Worm (Caenorhabditis elegans) whole organism, young adult: ENCODE measurements around the gene Y54F10BM.3.
A peak's percentile ranks its signal among the peaks of the same experiment; 100 is the strongest.

Experiments used
- C17E4.6 ChIP-seq: fragments of 200-800 bp; sonication (Bioruptor generic); IDR thresholded peaks from 2 replicates; pipeline ENCODE4 v1.3.6; 2022; ENCODE audit warnings: missing genetic modification reagents, missing genetic modification characterization, missing compliant biosample characterization
- F37B4.10 ChIP-seq: fragments of 200-800 bp; sonication (Bioruptor generic); IDR thresholded peaks from 2 replicates; pipeline ENCODE4 v1.3.6; 2022; ENCODE audit warnings: missing genetic modification characterization, missing compliant biosample characterization
- F39B2.1 ChIP-seq: fragments of 200-800 bp; sonication (Bioruptor generic); IDR thresholded peaks from 2 replicates; pipeline ENCODE4 v1.3.6; 2022; ENCODE audit warnings: missing genetic modification reagents, missing genetic modification characterization, missing compliant biosample characterization
- F52B5.7 ChIP-seq: sonication (generic microtip); optimal IDR thresholded peaks from 2 replicates; lab custom pipeline; 2016; ENCODE audit warnings: mild to moderate bottlenecking, missing genetic modification characterization, missing compliant biosample characterization
- F57A8.1 ChIP-seq: fragments of 200-800 bp; sonication (Bioruptor generic); optimal IDR thresholded peaks from 2 replicates; lab custom pipeline; 2018; ENCODE audit warnings: mild to moderate bottlenecking, missing genetic modification characterization, moderate library complexity, missing compliant biosample characterization
- Y79H2A.3 ChIP-seq: fragments of 200-800 bp; sonication (Bioruptor generic); conservative IDR thresholded peaks from 2 replicates; pipeline ENCODE4 v1.3.6; 2022; ENCODE audit warnings: missing genetic modification reagents, missing genetic modification characterization, missing compliant biosample characterization
- ZK185.1 ChIP-seq: sonication (generic microtip); optimal IDR thresholded peaks from 2 replicates; lab custom pipeline; 2016; ENCODE audit warnings: mild to moderate bottlenecking, missing genetic modification characterization, missing compliant biosample characterization; ENCODE audit not compliant: poor library complexity, severe bottlenecking
- ama-1 ChIP-seq, 3 experiments: fragments of 150-350 bp in 1 of 3; sonication (generic microtip) in 2 of 3; optimal IDR thresholded peaks; 2 replicates each; lab custom pipeline; 2014 to 2018; ENCODE audit warnings: missing biosample characterization in 2 of 3, missing genetic modification characterization in 2 of 3, missing genetic modification reagents in 2 of 3
- cebp-1 ChIP-seq, 2 experiments: fragments of 200-800 bp in 1 of 2; sonication (Bioruptor generic) in 1 of 2; sonication (generic microtip) in 1 of 2; IDR thresholded peaks in 1 of 2; optimal IDR thresholded peaks in 1 of 2; 2 replicates each; pipeline versions ENCODE4 v1.3.6 to Lab custom; 2017 to 2022; ENCODE audit warnings: missing compliant biosample characterization in 2 of 2, missing genetic modification characterization in 2 of 2, mild to moderate bottlenecking in 1 of 2, missing genetic modification reagents in 1 of 2, moderate library complexity in 1 of 2
- ceh-100 ChIP-seq: fragments of 200-800 bp; sonication (Bioruptor generic); IDR thresholded peaks from 2 replicates; pipeline ENCODE4 v1.3.6; 2022; ENCODE audit warnings: missing genetic modification reagents, missing genetic modification characterization, missing compliant biosample characterization
- ceh-79 ChIP-seq: sonication (generic microtip); optimal IDR thresholded peaks from 2 replicates; lab custom pipeline; 2017; ENCODE audit warnings: mild to moderate bottlenecking, missing genetic modification characterization, missing compliant biosample characterization
- ceh-91 ChIP-seq: fragments of 200-800 bp; sonication (Bioruptor generic); IDR thresholded peaks from 2 replicates; pipeline ENCODE4 v1.3.6; 2022; ENCODE audit warnings: missing genetic modification reagents, missing genetic modification characterization, missing compliant biosample characterization
- dpl-1 ChIP-seq: fragments of 150-350 bp; optimal IDR thresholded peaks from 2 replicates; lab custom pipeline; 2014; ENCODE audit warnings: missing biosample characterization, missing genetic modification reagents, missing genetic modification characterization
- efl-1 ChIP-seq: fragments of 150-350 bp; optimal IDR thresholded peaks from 2 replicates; lab custom pipeline; 2014; ENCODE audit warnings: missing biosample characterization, missing genetic modification reagents, missing genetic modification characterization
- egrh-3 ChIP-seq: fragments of 200-800 bp; sonication (Bioruptor generic); IDR thresholded peaks from 2 replicates; pipeline ENCODE4 v1.3.6; 2022; ENCODE audit warnings: missing genetic modification reagents, missing genetic modification characterization, missing compliant biosample characterization
- hlh-26 ChIP-seq: fragments of 200-800 bp; sonication (Bioruptor generic); conservative IDR thresholded peaks from 2 replicates; pipeline ENCODE4 v1.3.6; 2022; ENCODE audit warnings: missing genetic modification reagents, missing genetic modification characterization, missing compliant biosample characterization
- lag-1 ChIP-seq: fragments of 200-800 bp; sonication (Bioruptor generic); IDR thresholded peaks from 2 replicates; pipeline ENCODE4 v1.3.6; 2022; ENCODE audit warnings: missing genetic modification reagents, missing genetic modification characterization, missing compliant biosample characterization
- let-526 ChIP-seq: fragments of 200-800 bp; sonication (Bioruptor generic); IDR thresholded peaks from 2 replicates; pipeline ENCODE4 v1.3.6; 2022; ENCODE audit warnings: missing genetic modification reagents, missing genetic modification characterization, missing compliant biosample characterization
- lsl-1 ChIP-seq: fragments of 200-800 bp; sonication (Bioruptor generic); optimal IDR thresholded peaks from 2 replicates; lab custom pipeline; 2018; ENCODE audit warnings: mild to moderate bottlenecking, missing genetic modification characterization, moderate library complexity, missing compliant biosample characterization
- nfyb-1 ChIP-seq: fragments of 200-800 bp; sonication (Bioruptor generic); IDR thresholded peaks from 2 replicates; pipeline ENCODE4 v1.3.6; 2022; ENCODE audit warnings: missing genetic modification reagents, missing genetic modification characterization, missing compliant biosample characterization
- nhr-90 ChIP-seq: sonication (generic microtip); optimal IDR thresholded peaks from 2 replicates; lab custom pipeline; 2016; ENCODE audit warnings: missing genotype, mild to moderate bottlenecking, missing genetic modification characterization, missing compliant biosample characterization
- rec-8 ChIP-seq, 2 experiments: sonication (generic microtip); optimal IDR thresholded peaks; 2 replicates each; lab custom pipeline; 2016; ENCODE audit warnings: mild to moderate bottlenecking in 2 of 2, missing genetic modification characterization in 2 of 2, missing genetic modification reagents in 2 of 2, missing genotype in 2 of 2, missing biosample characterization in 1 of 2, missing compliant biosample characterization in 1 of 2, moderate library complexity in 1 of 2
- snpc-1.1 ChIP-seq: sonication (generic microtip); optimal IDR thresholded peaks from 2 replicates; lab custom pipeline; 2017; ENCODE audit warnings: missing genetic modification characterization, mild to moderate bottlenecking, missing compliant biosample characterization, antibody characterized with exemption, moderate library complexity, missing genotype, missing genetic modification reagents; ENCODE audit not compliant: insufficient read depth
- snpc-4 ChIP-seq, 5 experiments: fragments of 150-350 bp in 1 of 5; sonication (generic microtip) in 4 of 5; optimal IDR thresholded peaks; 2 replicates each; lab custom pipeline; 2014 to 2018; ENCODE audit warnings: missing genetic modification characterization in 5 of 5, missing biosample characterization in 3 of 5, antibody characterized with exemption in 2 of 5, mild to moderate bottlenecking in 2 of 5, missing compliant biosample characterization in 2 of 5, missing genotype in 2 of 5, moderate library complexity in 2 of 5, missing genetic modification reagents in 1 of 5
- tbp1 ChIP-seq: fragments of 200-800 bp; sonication (Bioruptor generic); optimal IDR thresholded peaks from 2 replicates; lab custom pipeline; 2018; ENCODE audit warnings: mild to moderate bottlenecking, missing genetic modification characterization, missing compliant biosample characterization
- tlf-1 ChIP-seq: fragments of 200-800 bp; sonication (Bioruptor generic); optimal IDR thresholded peaks from 2 replicates; lab custom pipeline; 2018; ENCODE audit warnings: mild to moderate bottlenecking, missing genetic modification characterization, missing compliant biosample characterization
- zfh-2 ChIP-seq: fragments of 200-800 bp; sonication (Bioruptor generic); conservative IDR thresholded peaks from 2 replicates; pipeline ENCODE4 v1.3.6; 2022; ENCODE audit warnings: missing genetic modification reagents, missing genetic modification characterization, missing compliant biosample characterization
- ztf-25 ChIP-seq: fragments of 200-800 bp; sonication (Bioruptor generic); IDR thresholded peaks from 2 replicates; pipeline ENCODE4 v1.3.6; 2022; ENCODE audit warnings: missing genetic modification reagents, missing genetic modification characterization, missing compliant biosample characterization
- ztf-6 ChIP-seq: fragments of 200-800 bp; sonication (Bioruptor generic); IDR thresholded peaks from 2 replicates; pipeline ENCODE4 v1.3.6; 2022; ENCODE audit warnings: missing genetic modification reagents, missing genetic modification characterization, missing compliant biosample characterization

Gene Y54F10BM.3

ce11 chrIII:2308026-2308425 is 26.2 kb downstream of the Y54F10BM.3 start, which contains the start of the genes fbxa-1 and Y54F10BM.20:
fbxa-1 (minus strand) TSS chrIII:2308126.
Y54F10BM.20 (plus strand) TSS chrIII:2308256.
- TF ChIP-seq efl-1 (no peak), lsl-1 (GFP tag; lab: Kevin White, UChicago) (no peak), let-526 (GFP tag; lab: Robert Waterston, UW) (no peak), snpc-4 (GFP tag; optimal IDR thresholded peaks at IDR 0.05; lab: Kevin White, UChicago) (no peak), snpc-4 (tag; optimal IDR thresholded peaks at IDR 0.05; lab: Kevin White, UChicago) (no peak), tlf-1 (no peak), ama-1 (optimal IDR thresholded peaks at IDR 0.05; lab: Kevin White, UChicago) (no peak), ama-1 (GFP tag; optimal IDR thresholded peaks at IDR 0.05; lab: Kevin White, UChicago) (no peak), ceh-91 (no peak), ceh-100 (GFP tag; lab: Robert Waterston, UW) (no peak), rec-8 (tag; optimal IDR thresholded peaks at IDR 0.05; lab: Kevin White, UChicago) (no peak), dpl-1 (GFP tag; lab: Kevin White, UChicago) (no peak), C17E4.6 (GFP tag; lab: Robert Waterston, UW) (no peak), Y79H2A.3 (GFP tag; lab: Robert Waterston, UW) (no peak), tbp1 (GFP tag; lab: Kevin White, UChicago) (no peak), lag-1 (GFP tag; lab: Robert Waterston, UW) (no peak)

ce11 chrIII:2310996-2311395 is 29.2 kb downstream of the Y54F10BM.3 start:
- peak; percentile 52; the same call in 1 of the 2 replicates for TF ChIP-seq cebp-1 (GFP tag; IDR thresholded peaks at IDR 0.05; lab: Robert Waterston, UW)
- peak; percentile 60 for TF ChIP-seq cebp-1 (tag; optimal IDR thresholded peaks at IDR 0.05; lab: Kevin White, UChicago)
- no peak for TF ChIP-seq F39B2.1 (GFP tag; lab: Robert Waterston, UW)
- TF ChIP-seq hlh-26 (GFP tag; lab: Robert Waterston, UW) = no peak

DNA sequence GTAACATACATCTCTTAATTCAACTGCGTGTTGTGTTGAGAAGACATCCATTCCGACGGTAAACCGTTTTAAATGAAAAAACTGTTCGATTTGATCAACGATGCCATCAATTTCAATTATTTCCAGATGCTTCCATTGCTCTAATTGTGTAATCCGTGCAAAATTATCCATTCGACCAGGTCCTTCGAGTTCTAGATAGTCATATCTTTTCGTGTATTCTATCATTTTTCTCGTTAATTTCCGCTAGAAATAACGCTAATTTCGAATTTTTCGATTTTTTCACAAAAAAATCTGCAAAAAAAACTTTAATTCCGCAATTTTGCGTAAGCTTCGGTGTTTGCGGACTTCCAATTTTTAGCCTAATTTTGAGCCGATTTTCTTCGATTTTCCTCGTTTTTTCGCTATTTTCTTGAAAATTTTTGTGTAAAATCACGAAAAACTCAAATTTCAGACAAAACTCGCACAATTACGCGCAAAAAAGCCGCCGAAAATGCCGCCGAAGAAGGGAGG is 32.2 kb downstream of the Y54F10BM.3 start, which contains the start of the genes fbxa-66 and iffb-1:
Gene fbxa-66 (minus strand): TSS at position 51 of the 510 bp plus-strand sequence.
Gene iffb-1 (plus strand): TSS at position 452 of the 510 bp plus-strand sequence.
- TF ChIP-seq F37B4.10 (GFP tag; lab: Robert Waterston, UW) = no peak
- no peak for TF ChIP-seq nhr-90 (tag; lab: Kevin White, UChicago)
- TF ChIP-seq lsl-1 (GFP tag; lab: Kevin White, UChicago) = no peak
- no peak for TF ChIP-seq ZK185.1 (tag; lab: Kevin White, UChicago)
- TF ChIP-seq snpc-1.1 (tag; lab: Kevin White, UChicago) = no peak
- no peak for TF ChIP-seq ceh-79 (tag; lab: Kevin White, UChicago)
- TF ChIP-seq Y79H2A.3 (GFP tag; lab: Robert Waterston, UW) = no peak
- TF ChIP-seq F57A8.1 (GFP tag; lab: Kevin White, UChicago) = no peak
- no peak for TF ChIP-seq nfyb-1 (GFP tag; lab: Robert Waterston, UW)
- no peak for TF ChIP-seq F52B5.7 (tag; lab: Kevin White, UChicago)

- TF ChIP-seq egrh-3 (GFP tag; lab: Robert Waterston, UW) (peak; percentile 63), zfh-2 (peak; percentile 78), ztf-25 (GFP tag; lab: Robert Waterston, UW) (no peak)
- TF ChIP-seq, all 124 proteins: peak for 2
Observed at ce11 chrIII:2314678-2315077, 32.9 kb downstream of the Y54F10BM.3 start.

- no peak for TF ChIP-seq ztf-6 (GFP tag; lab: Robert Waterston, UW)
- TF ChIP-seq egrh-3 (GFP tag; lab: Robert Waterston, UW) = peak; percentile 68; the same call in 1 of the 2 replicates
Observed at ce11 chrIII:2316439-2316838, 34.6 kb downstream of the Y54F10BM.3 start.
